Worm (Caenorhabditis elegans) whole organism, L4/young adult: Measurements from ENCODE around the gene nduf-2.2.

Experiments used
- W03F9.2 ChIP-seq: fragments of 150-350 bp; optimal IDR thresholded peaks from 2 replicates; lab custom pipeline; 2014; ENCODE audit warnings: missing biosample characterization, missing genetic modification characterization
- him-1 ChIP-seq: sonication (generic microtip); optimal IDR thresholded peaks from 2 replicates; lab custom pipeline; 2016; ENCODE audit warnings: missing genotype, missing genetic modification reagents, missing genetic modification characterization, missing compliant biosample characterization

- TF ChIP-seq him-1 (tag; lab: Kevin White, UChicago) (no peak), W03F9.2 (tag; lab: Kevin White, UChicago) (no peak)
These were observed 30.2 kb downstream of the nduf-2.2 start, which contains the start of gene F23F12.13 for ce11 chrIII:6495191-6495723.
